Worm (Caenorhabditis elegans) whole organism, young adult: ENCODE measurements around the gene try-3.

Source experiments
- C17E4.6 ChIP-seq: fragments of 200-800 bp; sonication (Bioruptor generic); IDR thresholded peaks from 2 replicates; pipeline ENCODE4 v1.3.6; 2022; ENCODE audit warnings: missing genetic modification reagents, missing genetic modification characterization, missing compliant biosample characterization
- ama-1 ChIP-seq, 3 experiments: fragments of 150-350 bp in 1 of 3; sonication (generic microtip) in 2 of 3; optimal IDR thresholded peaks; 2 replicates each; lab custom pipeline; 2014 to 2018; ENCODE audit warnings: missing biosample characterization in 2 of 3, missing genetic modification characterization in 2 of 3, missing genetic modification reagents in 2 of 3
- ceh-58 ChIP-seq: fragments of 200-800 bp; sonication (Bioruptor generic); IDR thresholded peaks from 2 replicates; pipeline ENCODE4 v1.3.6; 2022; ENCODE audit warnings: missing genetic modification characterization, missing compliant biosample characterization
- dox-1 ChIP-seq: fragments of 200-800 bp; sonication (Bioruptor generic); IDR thresholded peaks from 2 replicates; pipeline ENCODE4 v1.3.6; 2022; ENCODE audit warnings: missing genetic modification reagents, missing genetic modification characterization, missing compliant biosample characterization
- fkh-3 ChIP-seq: sonication (generic microtip); optimal IDR thresholded peaks from 2 replicates; lab custom pipeline; 2016; ENCODE audit warnings: mild to moderate bottlenecking, missing genetic modification characterization, missing compliant biosample characterization
- let-526 ChIP-seq: fragments of 200-800 bp; sonication (Bioruptor generic); IDR thresholded peaks from 2 replicates; pipeline ENCODE4 v1.3.6; 2022; ENCODE audit warnings: missing genetic modification reagents, missing genetic modification characterization, missing compliant biosample characterization
- mxl-1 ChIP-seq: sonication (generic microtip); optimal IDR thresholded peaks from 2 replicates; lab custom pipeline; 2016; ENCODE audit warnings: missing genetic modification characterization, missing compliant biosample characterization
- rec-8 ChIP-seq, 2 experiments: sonication (generic microtip); optimal IDR thresholded peaks; 2 replicates each; lab custom pipeline; 2016; ENCODE audit warnings: mild to moderate bottlenecking in 2 of 2, missing genetic modification characterization in 2 of 2, missing genetic modification reagents in 2 of 2, missing genotype in 2 of 2, missing biosample characterization in 1 of 2, missing compliant biosample characterization in 1 of 2, moderate library complexity in 1 of 2
- snpc-1.3 ChIP-seq: sonication (generic microtip); optimal IDR thresholded peaks from 2 replicates; lab custom pipeline; 2017; ENCODE audit warnings: missing genetic modification characterization, mild to moderate bottlenecking, missing compliant biosample characterization, antibody characterized with exemption, moderate library complexity, missing genotype, missing genetic modification reagents; ENCODE audit not compliant: insufficient read depth
- snpc-4 ChIP-seq, 5 experiments: fragments of 150-350 bp in 1 of 5; sonication (generic microtip) in 4 of 5; optimal IDR thresholded peaks; 2 replicates each; lab custom pipeline; 2014 to 2018; ENCODE audit warnings: missing genetic modification characterization in 5 of 5, missing biosample characterization in 3 of 5, antibody characterized with exemption in 2 of 5, mild to moderate bottlenecking in 2 of 5, missing compliant biosample characterization in 2 of 5, missing genotype in 2 of 5, moderate library complexity in 2 of 5, missing genetic modification reagents in 1 of 5
- ztf-18 ChIP-seq: sonication (generic microtip); optimal IDR thresholded peaks from 2 replicates; lab custom pipeline; 2016; ENCODE audit warnings: missing genotype, mild to moderate bottlenecking, missing genetic modification characterization, missing compliant biosample characterization
- ztf-25 ChIP-seq: fragments of 200-800 bp; sonication (Bioruptor generic); IDR thresholded peaks from 2 replicates; pipeline ENCODE4 v1.3.6; 2022; ENCODE audit warnings: missing genetic modification reagents, missing genetic modification characterization, missing compliant biosample characterization

DNA sequence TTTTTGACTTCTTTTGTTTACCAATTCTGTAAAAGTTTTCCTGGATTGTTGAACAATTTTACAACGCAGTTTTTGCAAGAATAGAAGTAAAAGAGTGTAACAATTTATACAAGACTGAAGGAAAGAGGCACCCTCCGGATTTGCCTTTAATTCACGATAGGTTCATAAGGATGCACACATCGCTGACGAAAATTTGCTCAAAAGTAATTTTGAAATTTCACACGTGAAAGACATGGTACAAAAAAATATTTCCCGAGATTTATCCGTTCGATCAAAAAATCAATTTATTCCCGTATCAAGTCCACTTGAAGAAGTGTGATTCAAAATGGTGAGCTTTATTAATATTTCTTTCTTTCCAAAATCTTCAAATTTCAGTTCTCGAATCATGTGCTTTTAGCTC, 21.0 kb downstream of the try-3 start, which contains the start of gene C43G2.3:
- no peak for TF ChIP-seq let-526 (GFP tag; lab: Robert Waterston, UW)
- TF ChIP-seq ceh-58: no peak
- no peak for TF ChIP-seq mxl-1
- no peak for TF ChIP-seq ztf-18 (tag; lab: Kevin White, UChicago)
- TF ChIP-seq rec-8 (tag; optimal IDR thresholded peaks at IDR 0.05; lab: Kevin White, UChicago): no peak
- TF ChIP-seq dox-1 (GFP tag; lab: Robert Waterston, UW): no peak
- TF ChIP-seq ztf-25 (GFP tag; lab: Robert Waterston, UW): no peak
- TF ChIP-seq snpc-1.3 (tag; lab: Kevin White, UChicago): no peak
- no peak for TF ChIP-seq C17E4.6 (GFP tag; lab: Robert Waterston, UW)
- TF ChIP-seq snpc-4 (GFP tag; optimal IDR thresholded peaks at IDR 0.05; lab: Kevin White, UChicago): no peak
- TF ChIP-seq snpc-4 (tag; optimal IDR thresholded peaks at IDR 0.05; lab: Kevin White, UChicago): no peak
- no peak for TF ChIP-seq fkh-3 (tag; lab: Kevin White, UChicago)
- no peak for TF ChIP-seq ama-1 (optimal IDR thresholded peaks at IDR 0.05; lab: Kevin White, UChicago)
- no peak for TF ChIP-seq ama-1 (GFP tag; optimal IDR thresholded peaks at IDR 0.05; lab: Kevin White, UChicago)
